Worm (Caenorhabditis elegans) whole organism, L4/young adult: Measurements from ENCODE around the gene his-24.

Experiments used
- W03F9.2 ChIP-seq: fragments of 150-350 bp; optimal IDR thresholded peaks from 2 replicates; lab custom pipeline; 2014; ENCODE audit warnings: missing biosample characterization, missing genetic modification characterization
- dao-5 ChIP-seq: sonication (generic microtip); optimal IDR thresholded peaks from 2 replicates; lab custom pipeline; 2016; ENCODE audit warnings: missing genotype, missing genetic modification characterization, moderate library complexity, missing compliant biosample characterization
- him-1 ChIP-seq: sonication (generic microtip); optimal IDR thresholded peaks from 2 replicates; lab custom pipeline; 2016; ENCODE audit warnings: missing genotype, missing genetic modification reagents, missing genetic modification characterization, missing compliant biosample characterization

Gene his-24

DNA sequence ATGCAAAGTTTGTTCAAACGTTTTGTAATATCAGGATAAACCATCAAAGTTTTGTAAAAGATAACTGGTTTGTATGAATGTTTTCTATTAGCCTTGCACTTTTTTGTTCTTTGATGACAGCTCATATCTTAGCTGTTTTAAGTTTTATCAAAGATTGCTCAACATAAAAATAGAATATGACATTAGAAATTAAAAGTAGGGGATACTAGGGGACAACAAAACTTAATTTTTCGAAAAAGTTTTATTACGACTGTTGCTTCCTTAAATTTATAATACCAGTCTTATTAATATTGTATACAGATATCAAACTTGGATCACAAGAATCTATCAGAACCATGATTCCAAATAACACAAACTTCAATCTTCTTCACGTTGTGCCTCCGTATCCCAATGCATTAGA is 5.9 kb downstream of the his-24 start, which contains the start of gene ztf-14:
Gene ztf-14, plus strand, starts transcription at position 301 of the 400 bp plus-strand sequence.
- TF ChIP-seq dao-5, result no peak
- no peak for TF ChIP-seq him-1
- no peak for TF ChIP-seq W03F9.2 (tag; lab: Kevin White, UChicago)

DNA sequence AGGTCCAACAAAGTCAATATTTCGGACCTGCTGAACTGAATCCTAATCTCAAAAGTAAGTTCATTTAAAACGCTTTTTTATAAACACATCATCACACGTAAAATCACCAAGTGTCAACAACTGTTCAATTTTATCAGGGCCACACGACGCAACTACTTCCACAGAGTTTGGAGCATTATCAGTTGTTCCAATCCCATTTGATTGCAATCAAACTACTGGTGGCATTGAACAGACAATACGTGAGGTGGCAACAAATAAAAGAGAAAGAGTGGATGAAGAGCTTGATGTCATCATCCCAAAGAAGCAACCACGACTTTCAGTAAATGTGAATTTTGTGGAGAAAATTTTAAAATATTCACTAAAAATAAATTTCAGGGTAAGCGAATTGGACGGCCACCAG is 6.7 kb downstream of the his-24 start:
- TF ChIP-seq dao-5 (no peak), W03F9.2 (tag; lab: Kevin White, UChicago) (no peak), him-1 (no peak)

DNA sequence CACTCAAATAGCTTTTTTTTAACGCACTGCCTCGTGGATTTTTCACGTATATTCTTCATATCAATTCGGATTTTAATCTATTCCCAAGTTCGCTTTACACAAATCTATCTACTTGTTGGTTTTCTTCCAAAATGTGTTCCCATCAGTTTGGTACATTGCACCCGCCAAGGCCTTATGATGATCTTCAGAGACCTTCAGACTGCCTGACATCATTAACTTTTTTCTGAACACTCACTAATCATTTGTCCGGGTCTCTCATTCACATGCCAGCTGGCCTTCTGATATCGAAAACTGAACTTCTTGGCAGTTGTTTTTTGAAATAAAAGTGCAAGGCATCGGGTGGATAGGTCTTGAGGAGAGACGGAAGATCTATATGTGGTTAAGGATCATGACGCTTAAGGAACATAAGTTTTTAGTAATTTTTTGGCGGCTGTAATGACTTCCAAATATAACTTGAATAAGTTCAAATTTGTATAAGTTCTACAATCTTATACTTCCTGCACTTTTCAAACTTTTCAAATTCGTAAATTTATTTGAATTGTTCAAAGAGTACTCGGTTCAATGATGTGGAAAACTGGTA is 10.0 kb downstream of the his-24 start:
- no peak for TF ChIP-seq him-1
- no peak for TF ChIP-seq W03F9.2 (tag; lab: Kevin White, UChicago)
- TF ChIP-seq dao-5, result no peak

DNA sequence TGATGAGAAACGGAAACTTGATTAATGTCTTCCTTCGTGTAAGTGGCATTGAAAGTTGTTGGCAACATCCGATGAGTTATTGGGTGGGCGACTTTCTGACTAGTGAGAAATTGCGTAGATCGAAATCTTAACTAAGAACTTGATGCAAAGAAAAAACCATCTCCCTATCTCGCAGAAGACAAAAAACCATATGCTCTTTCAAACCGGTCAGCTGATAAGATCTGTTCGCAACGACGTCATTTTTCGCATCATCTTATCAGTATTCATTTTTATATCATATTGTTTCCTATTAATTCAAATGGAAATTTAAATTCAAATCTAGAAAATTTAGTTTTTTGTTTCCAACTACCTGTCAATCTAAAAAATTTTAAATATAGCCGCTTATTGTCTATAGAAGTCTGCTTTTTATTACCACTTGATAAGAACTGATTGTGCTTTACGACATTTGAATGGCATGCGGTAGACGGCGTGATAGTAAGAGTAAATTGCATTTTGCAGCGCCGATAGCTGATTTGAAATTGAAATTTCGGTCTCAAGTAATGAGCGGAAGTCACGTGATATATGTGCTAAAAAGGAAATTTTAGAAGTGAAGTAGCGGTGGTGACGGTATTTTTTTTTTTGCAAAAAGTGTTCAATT is 10.6 kb downstream of the his-24 start:
- TF ChIP-seq dao-5 (no peak), W03F9.2 (tag; lab: Kevin White, UChicago) (no peak), him-1 (no peak)

DNA sequence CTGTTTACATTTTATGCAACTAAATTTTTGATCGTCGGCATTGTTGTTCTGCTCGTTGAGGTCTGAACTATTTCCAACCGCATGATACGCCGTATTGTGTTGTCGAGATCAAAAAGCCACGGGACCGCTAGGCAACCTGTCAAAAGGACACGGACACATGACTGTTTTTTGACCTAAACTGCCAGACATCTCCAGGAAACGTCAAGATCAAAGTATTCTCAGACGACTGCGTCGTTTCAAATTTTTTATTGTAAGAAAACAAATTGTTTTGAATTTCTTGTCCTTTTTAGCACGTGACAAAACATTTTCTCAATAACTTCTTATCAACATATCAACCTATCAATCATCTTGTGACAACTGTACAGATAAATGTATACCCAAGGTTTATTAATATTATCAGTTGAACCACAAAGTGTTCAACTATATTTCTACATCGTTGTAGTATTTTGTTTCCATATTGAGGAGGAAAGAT is 12.3 kb downstream of the his-24 start:
- TF ChIP-seq him-1, result no peak
- TF ChIP-seq dao-5, result no peak
- peak; percentile 50 for TF ChIP-seq W03F9.2 (tag; lab: Kevin White, UChicago)

DNA sequence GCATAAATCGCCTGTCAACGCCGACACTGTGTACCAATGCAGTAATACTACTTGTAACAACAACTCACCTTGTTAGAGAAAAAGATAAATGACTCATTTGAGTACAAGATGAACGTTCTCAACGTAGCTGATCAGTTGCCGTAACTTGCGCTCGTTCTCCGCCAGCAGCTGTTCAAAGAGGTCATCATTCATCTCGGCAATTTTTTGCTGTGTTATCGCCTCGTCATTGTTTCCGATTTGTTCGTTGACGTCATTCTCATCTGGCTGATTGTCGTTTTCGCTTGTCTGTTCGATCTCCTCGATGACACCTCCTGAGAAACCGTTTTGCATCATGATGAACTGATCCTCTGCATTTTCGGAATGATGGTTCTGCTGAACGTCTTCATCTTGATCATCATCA is 13.4 kb downstream of the his-24 start:
- TF ChIP-seq him-1, result no peak
- TF ChIP-seq dao-5, result no peak
- TF ChIP-seq W03F9.2 (tag; lab: Kevin White, UChicago), result no peak

DNA sequence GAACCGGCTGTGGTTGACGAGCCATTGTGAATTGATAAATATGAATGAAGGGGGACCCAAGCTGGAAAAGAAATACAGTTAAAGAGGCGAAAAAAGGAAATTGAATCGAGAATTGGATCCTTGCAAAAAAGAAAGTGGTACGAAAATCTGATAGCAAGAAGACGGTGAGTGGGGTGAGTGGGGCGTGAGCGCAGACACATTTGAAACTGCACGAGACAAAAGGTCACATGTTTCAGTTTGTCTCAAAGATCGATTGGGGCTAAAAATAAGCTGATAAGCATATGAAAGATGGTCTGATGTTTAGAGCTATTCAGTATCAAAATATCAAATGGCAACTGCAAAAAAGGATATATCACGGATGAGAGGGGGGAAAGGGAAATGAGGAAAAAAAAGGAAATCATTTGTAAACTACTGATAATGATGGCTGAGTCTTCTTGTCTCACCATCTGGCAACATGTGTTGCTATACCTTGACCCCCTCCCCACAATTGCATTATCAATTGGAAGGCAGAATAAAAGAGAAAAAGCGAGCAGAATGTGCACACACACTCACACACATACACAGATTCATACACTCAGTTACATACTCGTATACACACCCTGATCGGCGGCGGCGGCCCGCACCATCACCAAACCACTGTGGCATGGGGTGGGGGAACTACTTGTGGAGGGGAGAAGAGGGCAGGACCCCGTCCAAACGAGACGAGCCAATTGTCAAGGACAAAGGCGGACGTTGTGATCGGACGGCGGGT is 14.1 kb downstream of the his-24 start, which contains the start of gene M163.1:
Gene M163.1, minus strand, starts transcription at position 25 of the 751 bp plus-strand sequence.
- TF ChIP-seq dao-5 (no peak), W03F9.2 (tag; lab: Kevin White, UChicago) (no peak), him-1 (no peak)

DNA sequence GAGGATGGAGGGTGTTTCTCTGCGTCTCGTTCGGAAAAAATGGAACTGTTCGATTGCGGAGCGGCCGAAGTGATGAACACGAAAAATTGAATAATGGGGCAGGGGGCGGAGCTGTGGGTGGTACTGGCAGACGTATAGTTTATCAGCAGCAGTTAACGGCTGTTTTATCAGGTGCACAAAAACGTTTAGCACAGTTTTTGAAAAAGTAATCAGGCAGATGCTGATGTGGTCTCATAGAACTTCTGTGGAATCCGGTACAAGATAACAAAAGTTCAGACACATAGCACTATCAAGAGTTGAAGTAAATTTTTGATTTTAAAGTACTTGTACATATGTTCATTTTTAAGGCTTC is 14.6 kb downstream of the his-24 start:
- TF ChIP-seq W03F9.2 (tag; lab: Kevin White, UChicago) (no peak), him-1 (no peak), dao-5 (no peak)

DNA sequence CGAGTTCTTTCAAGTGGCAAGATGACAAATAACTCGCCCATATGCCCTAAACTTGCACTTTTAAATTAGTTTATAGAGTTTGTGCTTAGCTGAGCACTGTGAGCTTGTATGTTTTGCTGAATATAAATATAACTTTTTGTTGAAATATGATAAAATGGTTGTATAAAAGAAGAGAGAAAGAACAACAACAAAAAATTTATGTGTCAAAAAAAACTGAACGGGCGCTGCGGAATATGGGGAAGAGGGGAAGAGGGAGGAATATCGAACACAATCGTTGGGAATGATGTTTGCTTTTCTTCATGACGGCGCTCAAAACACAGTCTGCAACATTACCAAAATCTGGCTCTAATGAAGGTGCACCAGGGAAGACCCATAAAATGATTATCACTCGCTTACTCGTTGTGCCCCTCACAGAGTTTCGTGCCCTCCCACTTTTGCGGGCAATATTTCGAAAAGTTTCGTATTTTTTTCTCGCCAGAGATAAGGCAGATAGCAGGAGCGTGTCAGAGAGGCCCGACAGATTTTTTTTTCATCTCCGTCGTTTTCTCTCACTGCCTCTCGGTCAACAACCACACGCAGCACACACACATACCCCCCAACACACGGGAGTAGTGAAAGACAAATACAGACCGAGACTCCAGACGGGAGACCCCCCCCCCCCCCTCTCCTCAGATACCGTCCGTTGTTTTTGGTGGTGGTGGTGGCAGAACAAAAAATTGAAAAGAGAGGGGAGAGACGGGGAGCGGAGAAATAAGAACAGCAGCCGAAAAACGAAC is 15.9 kb downstream of the his-24 start:
- no peak for TF ChIP-seq dao-5
- no peak for TF ChIP-seq him-1
- no peak for TF ChIP-seq W03F9.2 (tag; lab: Kevin White, UChicago)

DNA sequence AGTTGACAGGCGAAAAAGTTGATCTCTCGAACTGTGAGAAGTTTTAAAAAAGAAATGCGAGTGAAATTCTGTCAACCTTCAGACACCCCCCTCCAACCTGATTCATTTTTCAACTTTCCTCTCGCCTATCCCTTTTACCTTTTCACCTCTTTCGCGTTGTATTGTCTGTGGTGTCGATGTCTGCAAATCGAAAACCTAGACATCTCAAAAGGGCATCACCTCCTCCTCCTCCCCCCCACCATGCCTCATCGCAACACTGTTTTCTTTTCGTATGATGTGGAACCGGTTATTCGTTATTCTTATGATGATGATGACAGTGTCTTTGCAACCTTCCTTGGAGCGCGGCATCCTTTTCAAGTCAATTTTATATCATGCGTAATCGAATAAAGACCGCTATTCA is 18.1 kb downstream of the his-24 start:
- TF ChIP-seq W03F9.2 (tag; lab: Kevin White, UChicago) (no peak), dao-5 (no peak), him-1 (no peak)

DNA sequence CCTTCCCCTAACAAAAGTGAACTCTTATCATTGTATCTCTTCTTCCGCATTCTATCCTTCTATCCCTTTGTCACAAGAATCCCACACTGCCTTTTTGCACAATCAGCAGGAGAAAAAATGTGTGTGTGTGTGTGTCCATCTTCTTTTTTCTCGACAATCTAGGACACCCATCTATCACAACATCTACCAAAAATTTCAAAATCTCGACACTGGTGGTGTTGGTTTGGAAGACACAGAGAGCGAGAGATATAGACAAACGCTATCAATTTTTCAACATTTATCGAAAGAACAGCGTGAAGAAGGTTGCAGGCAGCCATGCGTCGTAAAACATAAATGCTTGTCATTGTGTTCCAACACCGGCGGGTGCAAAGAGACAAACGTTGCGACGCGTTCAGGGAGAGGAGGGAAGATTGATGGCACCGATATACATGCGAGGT is 18.9 kb downstream of the his-24 start:
- TF ChIP-seq dao-5, result no peak
- TF ChIP-seq W03F9.2 (tag; lab: Kevin White, UChicago), result no peak
- TF ChIP-seq him-1, result no peak

DNA sequence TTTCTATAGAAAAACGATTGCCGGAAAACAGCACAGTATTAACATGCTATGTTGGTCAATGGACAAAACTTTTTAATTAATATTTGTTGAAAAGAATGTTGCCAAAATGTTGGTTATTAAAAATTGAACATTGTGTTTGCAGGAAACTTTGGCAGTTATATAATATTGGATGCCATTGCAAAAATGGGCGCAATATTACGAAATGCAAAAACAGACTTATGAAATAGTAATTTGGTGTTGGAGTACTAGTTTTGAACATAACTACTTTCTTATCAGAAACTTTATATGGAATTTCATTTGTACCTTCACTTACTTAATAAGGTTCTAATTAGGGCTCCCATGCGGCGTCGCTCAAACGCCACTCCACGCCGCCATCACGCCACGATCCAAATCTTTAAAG is 20.5 kb downstream of the his-24 start:
- no peak for TF ChIP-seq him-1
- no peak for TF ChIP-seq dao-5
- no peak for TF ChIP-seq W03F9.2 (tag; lab: Kevin White, UChicago)

DNA sequence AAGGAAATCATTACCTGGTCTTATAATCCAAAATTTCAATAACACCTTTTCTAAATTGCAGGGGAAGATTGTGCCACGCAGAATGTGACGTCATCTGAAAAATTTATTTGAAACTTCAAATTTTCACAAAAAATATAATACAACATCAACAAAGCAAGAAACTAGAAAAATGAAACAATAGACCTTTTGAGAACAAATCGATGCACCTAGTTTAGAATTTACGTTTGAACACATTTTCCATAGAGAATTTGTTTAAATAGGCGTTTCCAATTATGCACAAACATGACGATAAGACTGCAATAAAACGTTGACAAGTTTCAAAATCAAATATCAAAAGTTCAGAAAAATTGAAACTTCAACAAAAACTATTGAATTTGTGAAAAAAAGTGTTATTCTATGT is 22.9 kb downstream of the his-24 start, which contains the start of gene fbxa-141:
Gene fbxa-141, minus strand, starts transcription at position 101 of the 400 bp plus-strand sequence.
- no peak for TF ChIP-seq dao-5
- TF ChIP-seq W03F9.2 (tag; lab: Kevin White, UChicago), result no peak
- no peak for TF ChIP-seq him-1

DNA sequence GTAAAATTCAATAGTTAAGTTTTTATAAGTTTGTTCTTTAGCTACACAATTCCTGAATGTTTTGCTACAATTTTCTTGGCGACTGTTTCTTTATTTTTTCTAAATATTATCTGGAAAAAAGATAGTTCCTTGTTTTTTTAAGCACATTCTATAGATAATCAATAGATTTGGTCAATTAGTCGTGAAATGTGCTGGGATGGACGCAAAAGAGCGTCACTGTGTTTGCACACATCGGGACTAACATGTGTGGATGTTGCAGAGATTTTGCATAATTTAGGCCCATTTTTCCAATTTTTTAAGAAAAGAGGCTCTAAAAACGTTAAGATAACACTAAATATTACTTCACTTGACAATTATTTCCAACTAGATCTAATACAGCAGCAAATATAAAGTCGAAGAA is 23.6 kb downstream of the his-24 start:
- TF ChIP-seq dao-5, result no peak
